Worm (Caenorhabditis elegans) whole organism, early embryonic: ENCODE data around the gene F49F1.18.

Experiments
- ceh-36 ChIP-seq: sonication (generic microtip); optimal IDR thresholded peaks from 2 replicates; lab custom pipeline; 2016; ENCODE audit warnings: missing genetic modification characterization, inconsistent platforms, missing compliant biosample characterization
- hmbx-1 ChIP-seq: sonication (generic microtip); optimal IDR thresholded peaks from 2 replicates; lab custom pipeline; 2016; ENCODE audit warnings: mild to moderate bottlenecking, missing genetic modification characterization, missing compliant biosample characterization
- hmg-4 ChIP-seq: fragments of 200-800 bp; sonication (Bioruptor generic); optimal IDR thresholded peaks from 2 replicates; lab custom pipeline; 2018; ENCODE audit warnings: mild to moderate bottlenecking, missing genetic modification characterization, missing compliant biosample characterization
- tbx-11 ChIP-seq: fragments of 200-800 bp; sonication (Bioruptor generic); IDR thresholded peaks from 2 replicates; pipeline ENCODE4 v1.3.6; 2022; ENCODE audit warnings: missing genetic modification characterization, missing compliant biosample characterization

- TF ChIP-seq ceh-36 (tag; lab: Kevin White, UChicago) (no peak), hmbx-1 (tag; lab: Kevin White, UChicago) (no peak), tbx-11 (no peak), hmg-4 (GFP tag; lab: Kevin White, UChicago) (no peak)
Measured at ce11 chrIV:4123083-4123482, 17.1 kb downstream of the F49F1.18 start, which contains the start of gene mul-1.
